Worm (Caenorhabditis elegans) whole organism, midembryonic: ENCODE results near the gene srx-82.

ENCODE experiments used
- T22C8.4 ChIP-seq: fragments of 200-800 bp; sonication (Bioruptor generic); IDR thresholded peaks from 2 replicates; pipeline ENCODE4 v1.3.6; 2022; ENCODE audit warnings: missing genetic modification characterization, missing compliant biosample characterization
- cog-1 ChIP-seq: sonication (generic microtip); optimal IDR thresholded peaks from 2 replicates; lab custom pipeline; 2016; ENCODE audit warnings: missing genetic modification characterization, missing compliant biosample characterization
- flt-1 ChIP-seq: fragments of 200-800 bp; sonication (Bioruptor generic); IDR thresholded peaks from 2 replicates; pipeline ENCODE4 v1.3.6; 2022; ENCODE audit warnings: missing genetic modification characterization, missing compliant biosample characterization
- klf-2 ChIP-seq: fragments of 200-800 bp; sonication (Bioruptor generic); conservative IDR thresholded peaks from 2 replicates; pipeline ENCODE4 v1.3.6; 2022; ENCODE audit warnings: missing genetic modification reagents, missing genetic modification characterization, missing compliant biosample characterization
- med-1 ChIP-seq: sonication (generic microtip); optimal IDR thresholded peaks from 2 replicates; lab custom pipeline; 2017; ENCODE audit warnings: missing genetic modification characterization, mild to moderate bottlenecking, missing compliant biosample characterization, antibody characterized with exemption, missing genetic modification reagents; ENCODE audit not compliant: insufficient read depth
- ref-1 ChIP-seq: fragments of 200-800 bp; sonication (Bioruptor generic); conservative IDR thresholded peaks from 2 replicates; pipeline ENCODE4 v1.3.6; 2022; ENCODE audit warnings: missing genetic modification reagents, missing genetic modification characterization, missing compliant biosample characterization
- tab-1 ChIP-seq: fragments of 200-800 bp; sonication (Bioruptor generic); IDR thresholded peaks from 2 replicates; pipeline ENCODE4 v1.3.6; 2022; ENCODE audit warnings: missing genetic modification characterization, missing compliant biosample characterization
- ztf-23 ChIP-seq: fragments of 200-800 bp; sonication (Bioruptor generic); IDR thresholded peaks from 2 replicates; pipeline ENCODE4 v1.3.6; 2022; ENCODE audit warnings: missing genetic modification reagents, missing genetic modification characterization, missing compliant biosample characterization
- ztf-29 ChIP-seq: fragments of 200-800 bp; sonication (Bioruptor generic); IDR thresholded peaks from 2 replicates; pipeline ENCODE4 v1.3.6; 2022; ENCODE audit warnings: missing genetic modification reagents, missing genetic modification characterization, missing compliant biosample characterization

ce11 chrV:11610481-11610880, 20.9 kb downstream of the srx-82 start, which contains the start of gene sas-5:
- peak; percentile 53; the same call in 1 of the 2 replicates for TF ChIP-seq ref-1 (GFP tag; lab: Robert Waterston, UW)
- TF ChIP-seq tab-1 (GFP tag; lab: Robert Waterston, UW), result peak; percentile 86
- peak; percentile 58; the same call in 1 of the 2 replicates for TF ChIP-seq T22C8.4
- TF ChIP-seq flt-1, result peak; percentile 92
- TF ChIP-seq cog-1, result peak; percentile 45
- TF ChIP-seq ztf-29 (GFP tag; lab: Robert Waterston, UW), result peak; percentile 60
- peak; percentile 91 for TF ChIP-seq ztf-23
- peak; percentile 92 for TF ChIP-seq med-1 (GFP tag; lab: Kevin White, UChicago)
- peak; percentile 85 for TF ChIP-seq klf-2
